Worm (Caenorhabditis elegans): Measurements from ENCODE around the gene hum-8.

- TF ChIP-seq ets-7 (tag; optimal IDR thresholded peaks at IDR 0.05) = no peak
- no peak for TF ChIP-seq hmg-4 (GFP tag; optimal IDR thresholded peaks at IDR 0.05)
- no peak for TF ChIP-seq ceh-36 (tag; optimal IDR thresholded peaks at IDR 0.05)
These were observed at the start of gene hum-8 for ce11 chrIV:440509-440908.

All from whole organism, early embryonic.